Worm (Caenorhabditis elegans): ENCODE data around the gene ZK328.6.
A peak's percentile ranks its signal among the peaks of the same experiment; 100 is the strongest.

Gene ZK328.6

ce11 chrIII:6011310-6011709 is 19.1 kb downstream of the ZK328.6 start:
- TF ChIP-seq snpc-4 (tag; optimal IDR thresholded peaks at IDR 0.05), result no peak
- TF ChIP-seq lsy-2 (tag; optimal IDR thresholded peaks at IDR 0.05), result no peak
- TF ChIP-seq zag-1 (tag; optimal IDR thresholded peaks at IDR 0.05), result no peak
- TF ChIP-seq ZK546.5 (tag; optimal IDR thresholded peaks at IDR 0.05), result no peak
- no peak for TF ChIP-seq mbf-1 (tag; optimal IDR thresholded peaks at IDR 0.05)
- no peak for TF ChIP-seq nhr-11 (tag; optimal IDR thresholded peaks at IDR 0.05)
- TF ChIP-seq nhr-6 (tag; optimal IDR thresholded peaks at IDR 0.05), result no peak
- TF ChIP-seq unc-62 (GFP tag; optimal IDR thresholded peaks at IDR 0.05), result no peak
- TF ChIP-seq nhr-25 (tag; optimal IDR thresholded peaks at IDR 0.05), result no peak
- TF ChIP-seq ztf-1 (GFP tag; conservative IDR thresholded peaks at IDR 0.05), result no peak
- TF ChIP-seq mab-5 (tag; optimal IDR thresholded peaks at IDR 0.05), result no peak
- no peak for TF ChIP-seq nhr-23 (tag; optimal IDR thresholded peaks at IDR 0.05)
- no peak for TF ChIP-seq ceh-82 (tag; optimal IDR thresholded peaks at IDR 0.05)
- no peak for TF ChIP-seq ztf-11 (tag; optimal IDR thresholded peaks at IDR 0.05)
- TF ChIP-seq sma-3 (GFP tag; optimal IDR thresholded peaks at IDR 0.05), result no peak
- TF ChIP-seq gmeb-1 (tag; optimal IDR thresholded peaks at IDR 0.05), result no peak
- no peak for TF ChIP-seq nhr-10 (tag; optimal IDR thresholded peaks at IDR 0.05)
- TF ChIP-seq egl-27 (tag; optimal IDR thresholded peaks at IDR 0.05), result no peak
- TF ChIP-seq alr-1 (tag; optimal IDR thresholded peaks at IDR 0.05), result no peak

DNA sequence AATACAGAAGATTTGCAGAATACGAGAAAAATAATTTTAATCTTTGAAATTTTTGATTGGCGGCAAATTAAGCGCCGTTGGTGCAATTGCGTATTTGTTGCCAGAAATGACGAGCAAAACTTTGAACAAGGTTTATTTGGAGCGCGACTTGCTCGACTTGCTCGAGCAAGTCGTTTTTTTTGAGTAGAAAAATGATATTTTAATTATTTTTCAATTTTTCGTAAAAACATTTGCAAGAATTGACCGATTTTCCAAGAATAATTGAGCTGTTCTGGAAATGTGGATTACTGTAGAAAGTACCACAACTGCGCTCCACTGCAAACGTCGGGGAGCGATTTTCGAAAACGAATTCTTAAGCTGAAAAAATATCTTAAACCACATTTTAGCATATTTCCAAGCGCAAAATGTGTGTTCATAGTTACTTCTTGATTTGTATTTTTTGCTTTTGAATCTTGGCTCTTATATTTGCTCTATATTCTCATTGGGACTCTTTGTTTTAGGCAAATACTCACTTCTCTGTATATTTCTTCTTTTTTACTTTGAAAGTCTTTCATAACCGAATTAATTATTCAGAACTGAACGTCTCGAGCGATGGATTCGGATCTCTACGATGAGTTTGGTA is 21.3 kb downstream of the ZK328.6 start, which contains the start of the genes gcna-1 and eftu-2:
Gene gcna-1 (minus strand): TSS at position 96 of the 622 bp plus-strand sequence.
Gene eftu-2 (plus strand): TSS at position 572 of the 622 bp plus-strand sequence.
- TF ChIP-seq peb-1 (tag; optimal IDR thresholded peaks at IDR 0.05), result no peak
- peak; percentile 20 for TF ChIP-seq sma-3 (GFP tag; optimal IDR thresholded peaks at IDR 0.05)
- no peak for TF ChIP-seq R02D3.7 (tag; optimal IDR thresholded peaks at IDR 0.05)
- TF ChIP-seq fos-1 (tag; optimal IDR thresholded peaks at IDR 0.05), result no peak
- TF ChIP-seq unc-62 (GFP tag; optimal IDR thresholded peaks at IDR 0.05), result no peak
- TF ChIP-seq ztf-1 (GFP tag; conservative IDR thresholded peaks at IDR 0.05), result no peak
- TF ChIP-seq unc-39 (tag; optimal IDR thresholded peaks at IDR 0.05), result no peak
- TF ChIP-seq elt-3 (tag; optimal IDR thresholded peaks at IDR 0.05), result no peak
- no peak for TF ChIP-seq nhr-23 (tag; optimal IDR thresholded peaks at IDR 0.05)
- no peak for TF ChIP-seq dmd-4 (tag; optimal IDR thresholded peaks at IDR 0.05)
- peak; percentile 76 to 96 for TF ChIP-seq lsy-2 (tag; optimal IDR thresholded peaks at IDR 0.05)
- TF ChIP-seq egl-27 (tag; optimal IDR thresholded peaks at IDR 0.05), result no peak
- no peak for TF ChIP-seq nhr-11 (tag; optimal IDR thresholded peaks at IDR 0.05)
- TF ChIP-seq aly-2 (tag; optimal IDR thresholded peaks at IDR 0.05), result no peak
- peak; percentile 16 for TF ChIP-seq nhr-129 (tag; optimal IDR thresholded peaks at IDR 0.05)
- TF ChIP-seq blmp-1 (tag; optimal IDR thresholded peaks at IDR 0.05; ENCODE audit: insufficient read depth), result no peak
- TF ChIP-seq ztf-11 (tag; optimal IDR thresholded peaks at IDR 0.05), result no peak
- peak; percentile 72 for TF ChIP-seq gmeb-1 (tag; optimal IDR thresholded peaks at IDR 0.05)
- no peak for TF ChIP-seq ceh-82 (tag; optimal IDR thresholded peaks at IDR 0.05)
- TF ChIP-seq unc-55 (GFP tag; optimal IDR thresholded peaks at IDR 0.05), result peak; percentile 47
- no peak for TF ChIP-seq lin-13 (GFP tag; optimal IDR thresholded peaks at IDR 0.05)
- no peak for TF ChIP-seq elt-1 (tag; optimal IDR thresholded peaks at IDR 0.05)
- TF ChIP-seq crh-2 (tag; optimal IDR thresholded peaks at IDR 0.05), result no peak
- no peak for TF ChIP-seq ZK546.5 (tag; optimal IDR thresholded peaks at IDR 0.05)
- no peak for TF ChIP-seq F13H6.1 (tag; optimal IDR thresholded peaks at IDR 0.05)
- no peak for TF ChIP-seq mbf-1 (tag; optimal IDR thresholded peaks at IDR 0.05)
- TF ChIP-seq mdl-1 (tag; optimal IDR thresholded peaks at IDR 0.05), result no peak
- no peak for TF ChIP-seq mab-5 (tag; optimal IDR thresholded peaks at IDR 0.05)

DNA sequence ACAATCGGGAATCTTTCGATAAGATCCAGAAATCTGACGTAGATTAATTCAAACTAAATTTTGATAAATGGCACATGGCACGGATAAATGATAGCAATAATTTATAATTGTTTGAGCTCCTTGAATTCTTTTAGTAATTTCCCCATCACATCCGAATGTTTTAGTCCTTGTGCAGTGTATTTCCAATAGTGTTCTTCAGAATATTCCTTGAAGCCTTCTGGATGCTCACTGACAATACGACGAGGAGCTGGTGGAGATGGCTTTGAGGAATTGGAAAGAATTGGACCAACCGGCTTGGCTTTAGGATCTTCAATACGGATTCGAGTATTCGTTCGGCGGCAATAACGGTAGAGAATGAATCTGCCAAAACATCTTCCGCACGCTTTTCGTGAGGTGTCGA is 23.9 kb downstream of the ZK328.6 start:
- TF ChIP-seq ztf-1 (GFP tag; conservative IDR thresholded peaks at IDR 0.05) (no peak), unc-39 (tag; optimal IDR thresholded peaks at IDR 0.05) (no peak), unc-55 (GFP tag; optimal IDR thresholded peaks at IDR 0.05) (peak; percentile 21)

DNA sequence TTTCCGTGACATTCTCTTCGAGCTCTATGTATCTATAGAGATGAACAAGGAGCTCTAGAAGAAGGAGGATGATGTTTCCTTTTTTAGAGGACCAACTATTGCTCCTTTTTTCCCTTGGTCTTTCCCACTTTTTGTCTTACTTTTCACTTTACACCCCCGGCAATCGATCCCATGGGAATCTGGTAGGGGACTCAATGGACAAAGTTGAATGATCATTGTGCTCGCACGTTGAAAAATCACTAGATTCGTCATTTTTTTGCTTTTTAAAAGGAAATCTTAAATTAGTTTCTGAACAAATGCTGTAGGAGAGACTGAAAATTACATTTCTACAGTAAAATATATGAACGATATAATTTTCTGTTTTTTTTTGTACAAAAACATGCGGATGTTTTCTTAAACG is 28.4 kb downstream of the ZK328.6 start:
- TF ChIP-seq ceh-16 (tag; optimal IDR thresholded peaks at IDR 0.05), result no peak
- no peak for TF ChIP-seq C34F6.9 (tag; optimal IDR thresholded peaks at IDR 0.05)
- no peak for TF ChIP-seq gmeb-1 (tag; optimal IDR thresholded peaks at IDR 0.05)
- TF ChIP-seq snpc-4 (tag; optimal IDR thresholded peaks at IDR 0.05), result no peak
- no peak for TF ChIP-seq ztf-4 (tag; optimal IDR thresholded peaks at IDR 0.05)
- TF ChIP-seq nhr-6 (tag; optimal IDR thresholded peaks at IDR 0.05), result no peak
- TF ChIP-seq nhr-237 (tag; optimal IDR thresholded peaks at IDR 0.05), result no peak
- TF ChIP-seq nhr-10 (tag; optimal IDR thresholded peaks at IDR 0.05), result no peak

Measured in whole organism, L2 larva.